Fruit fly (Drosophila melanogaster) whole organism, embryonic: ENCODE data around the gene CAH4.

ENCODE experiments used
- Atf3 ChIP-seq: fragments of 200-800 bp; sonication (Bioruptor generic); optimal IDR thresholded peaks from 3 replicates; lab custom pipeline; 2016; ENCODE audit warnings: missing biosample characterization, missing genetic modification characterization
- CG10321 ChIP-seq: fragments of 200-800 bp; sonication (Bioruptor generic); IDR thresholded peaks from 2 replicates; pipeline ENCODE4 v1.3.6; 2022; ENCODE audit warnings: missing biosample characterization, missing genetic modification characterization
- CG10979 ChIP-seq: fragments of 200-800 bp; sonication (Bioruptor generic); optimal IDR thresholded peaks from 2 replicates; lab custom pipeline; 2018; ENCODE audit warnings: missing biosample characterization, mild to moderate bottlenecking, missing genetic modification characterization, moderate library complexity
- CG11723 ChIP-seq: fragments of 200-800 bp; sonication (Bioruptor generic); optimal IDR thresholded peaks from 2 replicates; lab custom pipeline; 2017; ENCODE audit warnings: missing biosample characterization, mild to moderate bottlenecking, missing genetic modification characterization
- CG12104 ChIP-seq: fragments of 200-800 bp; sonication (Bioruptor generic); optimal IDR thresholded peaks from 3 replicates; lab custom pipeline; 2016; ENCODE audit warnings: missing biosample characterization, missing genetic modification characterization
- CG13287 ChIP-seq: fragments of 200-800 bp; sonication (Bioruptor generic); IDR thresholded peaks from 2 replicates; pipeline ENCODE4 v1.3.6; 2022; ENCODE audit warnings: missing biosample characterization, missing genetic modification characterization; ENCODE audit not compliant: partially characterized antibody
- CG13296 ChIP-seq: fragments of 200-800 bp; sonication (Bioruptor generic); optimal IDR thresholded peaks from 3 replicates; lab custom pipeline; 2018; ENCODE audit warnings: missing biosample characterization, mild to moderate bottlenecking, missing genetic modification characterization
- CG13424 ChIP-seq: fragments of 200-800 bp; sonication (Bioruptor generic); optimal IDR thresholded peaks from 2 replicates; lab custom pipeline; 2019; ENCODE audit warnings: missing biosample characterization, mild to moderate bottlenecking, missing genetic modification characterization, moderate library complexity
- CG16815 ChIP-seq: fragments of 200-800 bp; sonication (Bioruptor generic); optimal IDR thresholded peaks from 3 replicates; lab custom pipeline; 2017; ENCODE audit warnings: missing biosample characterization, mild to moderate bottlenecking, missing genetic modification characterization
- CG17186 ChIP-seq: fragments of 200-800 bp; sonication (Bioruptor generic); optimal IDR thresholded peaks from 3 replicates; lab custom pipeline; 2017; ENCODE audit warnings: missing biosample characterization, missing genetic modification reagents, missing genetic modification characterization
- CG17829 ChIP-seq: fragments of 200-800 bp; optimal IDR thresholded peaks from 2 replicates; lab custom pipeline; 2019; ENCODE audit warnings: missing biosample characterization, mild to moderate bottlenecking, missing genetic modification characterization, moderate library complexity
- CG30020 ChIP-seq: fragments of 200-800 bp; optimal IDR thresholded peaks from 2 replicates; lab custom pipeline; 2019; ENCODE audit warnings: missing biosample characterization, mild to moderate bottlenecking, missing genetic modification characterization, moderate library complexity
- CG30403 ChIP-seq: fragments of 200-800 bp; sonication (Bioruptor generic); optimal IDR thresholded peaks from 3 replicates; lab custom pipeline; 2016; ENCODE audit warnings: missing biosample characterization, missing genetic modification characterization
- CG34224 ChIP-seq: fragments of 200-800 bp; sonication (Bioruptor generic); IDR thresholded peaks from 3 replicates; pipeline ENCODE4 v1.3.6; 2022; ENCODE audit warnings: missing biosample characterization, missing genetic modification characterization; ENCODE audit not compliant: partially characterized antibody
- CG43689 ChIP-seq: fragments of 200-800 bp; sonication (Bioruptor generic); IDR thresholded peaks from 2 replicates; pipeline ENCODE4 v1.3.6; 2022; ENCODE audit warnings: missing biosample characterization, missing genetic modification characterization
- CG5245 ChIP-seq: fragments of 200-800 bp; sonication (Bioruptor generic); optimal IDR thresholded peaks from 3 replicates; lab custom pipeline; 2016; ENCODE audit warnings: missing biosample characterization, missing genetic modification characterization
- CG5953 ChIP-seq: fragments of 200-800 bp; sonication (Bioruptor generic); IDR thresholded peaks from 2 replicates; pipeline ENCODE4 v1.3.6; 2022; ENCODE audit warnings: missing biosample characterization, missing genetic modification characterization
- CG6254 ChIP-seq: fragments of 200-800 bp; sonication (Bioruptor generic); optimal IDR thresholded peaks from 3 replicates; lab custom pipeline; 2017; ENCODE audit warnings: mild to moderate bottlenecking, missing biosample characterization, missing genetic modification reagents, missing genetic modification characterization
- CG7745 ChIP-seq: fragments of 200-800 bp; sonication (Bioruptor generic); optimal IDR thresholded peaks from 2 replicates; lab custom pipeline; 2018; ENCODE audit warnings: missing biosample characterization, mild to moderate bottlenecking, missing genetic modification characterization, moderate library complexity
- Camta ChIP-seq: fragments of 200-800 bp; sonication (Bioruptor generic); optimal IDR thresholded peaks from 2 replicates; lab custom pipeline; 2016; ENCODE audit warnings: missing biosample characterization, missing genetic modification characterization
- Dp ChIP-seq: fragments of 200-800 bp; sonication (Bioruptor generic); optimal IDR thresholded peaks from 2 replicates; lab custom pipeline; 2018; ENCODE audit warnings: missing biosample characterization, mild to moderate bottlenecking, missing genetic modification characterization, moderate library complexity
- Ets65A ChIP-seq: fragments of 200-800 bp; sonication (Bioruptor generic); peaks from one replicate; lab custom pipeline; 2016; ENCODE audit warnings: missing biosample characterization, missing genetic modification characterization
- Fer1 ChIP-seq: fragments of 200-800 bp; sonication (Bioruptor generic); optimal IDR thresholded peaks from 2 replicates; lab custom pipeline; 2017; ENCODE audit warnings: missing biosample characterization, mild to moderate bottlenecking, missing genetic modification characterization
- Fer3 ChIP-seq: fragments of 200-800 bp; sonication (Bioruptor generic); optimal IDR thresholded peaks from 2 replicates; lab custom pipeline; 2018; ENCODE audit warnings: missing biosample characterization, mild to moderate bottlenecking, missing genetic modification characterization, moderate library complexity
- GATAe ChIP-seq: fragments of 200-800 bp; sonication (Bioruptor generic); conservative IDR thresholded peaks from 2 replicates; pipeline ENCODE4 v1.3.6; 2022; ENCODE audit warnings: missing biosample characterization, missing genetic modification characterization
- Hey ChIP-seq: fragments of 200-800 bp; sonication (Bioruptor generic); optimal IDR thresholded peaks from 3 replicates; lab custom pipeline; 2018; ENCODE audit warnings: missing biosample characterization, mild to moderate bottlenecking, missing genetic modification characterization
- Hr51 ChIP-seq, 2 experiments: fragments of 200-800 bp; sonication (Bioruptor generic); optimal IDR thresholded peaks; 2 replicates in 1 of 2; 3 replicates in 1 of 2; lab custom pipeline; 2016 to 2018; ENCODE audit warnings: missing biosample characterization in 2 of 2, missing genetic modification characterization in 2 of 2, mild to moderate bottlenecking in 1 of 2, moderate library complexity in 1 of 2
- Mad ChIP-seq: fragments of 200-800 bp; sonication (Bioruptor generic); optimal IDR thresholded peaks from 2 replicates; lab custom pipeline; 2016; ENCODE audit warnings: missing biosample characterization, missing genetic modification characterization
- NFAT ChIP-seq: fragments of 200-800 bp; sonication (Bioruptor generic); IDR thresholded peaks from 2 replicates; pipeline ENCODE4 v1.3.6; 2022; ENCODE audit warnings: missing biosample characterization, missing genetic modification characterization
- Optix ChIP-seq: fragments of 200-800 bp; sonication (Bioruptor generic); IDR thresholded peaks from 3 replicates; pipeline ENCODE4 v1.3.6; 2022; ENCODE audit warnings: missing biosample characterization, missing genetic modification characterization
- PHDP ChIP-seq: fragments of 200-800 bp; sonication (Bioruptor generic); optimal IDR thresholded peaks from 3 replicates; lab custom pipeline; 2018; ENCODE audit warnings: missing biosample characterization, mild to moderate bottlenecking, missing genetic modification characterization, moderate library complexity
- Sin3A ChIP-seq: fragments of >200 bp; optimal IDR thresholded peaks from 2 replicates; lab custom pipeline; 2018
- Six4 ChIP-seq: fragments of 200-800 bp; sonication (Bioruptor generic); optimal IDR thresholded peaks from 2 replicates; lab custom pipeline; 2016; ENCODE audit warnings: missing biosample characterization, missing genetic modification characterization
- cas ChIP-seq: fragments of 200-800 bp; sonication (Bioruptor generic); IDR thresholded peaks from 2 replicates; pipeline ENCODE4 v1.3.6; 2022; ENCODE audit warnings: missing biosample characterization, missing genetic modification characterization
- ci ChIP-seq: fragments of 200-800 bp; sonication (Bioruptor generic); IDR thresholded peaks from 3 replicates; pipeline ENCODE4 v1.3.6; 2022; ENCODE audit warnings: missing biosample characterization, missing genetic modification characterization
- fd102C ChIP-seq: fragments of 200-800 bp; sonication (Bioruptor generic); optimal IDR thresholded peaks from 2 replicates; lab custom pipeline; 2018; ENCODE audit warnings: missing biosample characterization, mild to moderate bottlenecking, missing genetic modification characterization, moderate library complexity
- fd96Cb ChIP-seq: fragments of 200-800 bp; sonication (Bioruptor generic); optimal IDR thresholded peaks from 2 replicates; lab custom pipeline; 2018; ENCODE audit warnings: missing biosample characterization, mild to moderate bottlenecking, missing genetic modification characterization, moderate library complexity
- kah ChIP-seq: fragments of 200-800 bp; sonication (Bioruptor generic); optimal IDR thresholded peaks from 2 replicates; lab custom pipeline; 2018; ENCODE audit warnings: missing biosample characterization, mild to moderate bottlenecking, missing genetic modification characterization
- maf-S ChIP-seq: fragments of 200-800 bp; sonication (Bioruptor generic); optimal IDR thresholded peaks from 2 replicates; lab custom pipeline; 2016; ENCODE audit warnings: missing biosample characterization, missing genetic modification characterization
- nerfin-1 ChIP-seq: fragments of 200-800 bp; sonication (Bioruptor generic); optimal IDR thresholded peaks from 3 replicates; lab custom pipeline; 2019; ENCODE audit warnings: missing biosample characterization, mild to moderate bottlenecking, missing genetic modification characterization, moderate library complexity
- otp ChIP-seq: fragments of 200-800 bp; sonication (Bioruptor generic); IDR thresholded peaks from 3 replicates; pipeline ENCODE4, ENCODE4 v1.3.6; 2022; ENCODE audit warnings: missing biosample characterization, missing genetic modification characterization
- pho ChIP-seq: fragments of 200-800 bp; sonication (Bioruptor generic); optimal IDR thresholded peaks from 2 replicates; lab custom pipeline; 2016; ENCODE audit warnings: missing biosample characterization, missing genetic modification characterization
- phol ChIP-seq: fragments of 200-800 bp; sonication (Bioruptor generic); optimal IDR thresholded peaks from 3 replicates; lab custom pipeline; 2018; ENCODE audit warnings: missing biosample characterization, mild to moderate bottlenecking, missing genetic modification characterization, moderate library complexity
- tna ChIP-seq: fragments of 200-800 bp; sonication (Bioruptor generic); IDR thresholded peaks from 2 replicates; pipeline ENCODE4 v1.3.6; 2022; ENCODE audit warnings: missing biosample characterization, missing genetic modification characterization; ENCODE audit not compliant: partially characterized antibody
- ttk ChIP-seq: fragments of 200-800 bp; sonication (Bioruptor generic); IDR thresholded peaks from 2 replicates; pipeline ENCODE4 v2.1.2; 2022; ENCODE audit warnings: missing biosample characterization, missing genetic modification characterization
- yki ChIP-seq: fragments of >200 bp; optimal IDR thresholded peaks from 3 replicates; lab custom pipeline; 2018

Gene CAH4

DNA sequence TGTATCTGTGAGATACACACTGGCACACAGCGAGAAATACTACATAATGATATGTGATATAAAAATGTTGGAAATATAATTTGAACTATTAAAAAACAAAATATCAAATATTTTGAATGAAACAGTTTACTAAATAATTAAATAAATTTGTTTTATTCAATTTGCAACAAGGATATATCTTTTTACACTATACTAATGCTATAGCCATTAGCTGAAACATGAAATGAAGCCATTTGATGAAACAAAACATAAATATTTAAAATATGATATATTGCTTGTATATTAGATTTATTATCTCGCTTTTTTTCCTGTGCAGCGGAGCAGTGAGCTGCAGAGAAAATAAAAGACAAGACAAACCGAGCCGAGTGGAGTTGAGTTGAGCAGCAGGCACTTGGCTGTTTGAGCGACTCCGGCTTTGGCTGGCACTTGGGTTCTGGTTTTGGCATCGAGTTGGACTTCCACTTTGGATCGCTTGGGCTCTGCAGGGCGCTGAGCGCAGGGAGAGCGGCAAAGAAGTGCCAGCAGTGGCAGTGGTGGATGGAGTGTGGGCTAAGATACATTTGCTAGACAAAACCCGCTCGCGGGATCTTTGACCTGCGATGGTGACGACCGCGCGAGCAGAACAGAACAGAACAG is 36.1 kb upstream of the CAH4 start (continued):
- TF ChIP-seq CG10979 (peak; percentile 95), CG6254 (GFP tag; lab: Kevin White, UChicago) (peak; percentile 57), fd96Cb (tag; lab: Kevin White, UChicago) (peak; percentile 88), Camta (GFP tag; lab: Kevin White, UChicago) (no peak), NFAT (no peak), Mad (GFP tag; lab: Kevin White, UChicago) (no peak), CG13287 (GFP tag; lab: Robert Waterston, UW) (no peak), CG5953 (no peak), kah (GFP tag; lab: Kevin White, UChicago) (peak; percentile 53), CG30403 (GFP tag; lab: Kevin White, UChicago) (peak; percentile 85), CG13424 (tag; lab: Kevin White, UChicago) (peak; percentile 88), CG11723 (GFP tag; lab: Kevin White, UChicago) (peak; percentile 34), CG7745 (peak; percentile 50), otp (no peak), CG13296 (GFP tag; lab: Kevin White, UChicago) (peak; percentile 79), CG17186 (GFP tag; lab: Kevin White, UChicago) (no peak), phol (tag; lab: Kevin White, UChicago) (peak; percentile 92), Atf3 (GFP tag; lab: Kevin White, UChicago) (no peak), CG12104 (GFP tag; lab: Kevin White, UChicago) (peak; percentile 68), pho (GFP tag; lab: Kevin White, UChicago) (no peak), Sin3A (lab: Kevin White, UChicago) (no peak), Hr51 (GFP tag; optimal IDR thresholded peaks at IDR 0.05; lab: Kevin White, UChicago) (peak in 1 of 2 experiments; percentile 86), GATAe (GFP tag; lab: Robert Waterston, UW) (no peak), PHDP (tag; lab: Kevin White, UChicago) (no peak), Optix (GFP tag; lab: Robert Waterston, UW) (no peak), CG10321 (GFP tag; lab: Robert Waterston, UW) (peak; percentile 16; the same call in 1 of the 2 replicates), yki (lab: Kevin White, UChicago) (no peak), CG17829 (tag; lab: Kevin White, UChicago) (peak; percentile 95), ci (GFP tag; lab: Robert Waterston, UW) (no peak), CG34224 (GFP tag; lab: Robert Waterston, UW) (no peak), tna (GFP tag; lab: Robert Waterston, UW) (no peak), CG5245 (GFP tag; lab: Kevin White, UChicago) (no peak), CG43689 (GFP tag; lab: Robert Waterston, UW) (no peak), Ets65A (GFP tag; lab: Kevin White, UChicago) (peak; percentile 36), cas (GFP tag; lab: Robert Waterston, UW) (no peak), Six4 (GFP tag; lab: Kevin White, UChicago) (peak; percentile 71), Dp (GFP tag; lab: Kevin White, UChicago) (no peak), Fer1 (GFP tag; lab: Kevin White, UChicago) (no peak), CG16815 (GFP tag; lab: Kevin White, UChicago) (peak; percentile 78), fd102C (GFP tag; lab: Kevin White, UChicago) (no peak), Fer3 (tag; lab: Kevin White, UChicago) (peak; percentile 68), nerfin-1 (tag; lab: Kevin White, UChicago) (peak; percentile 81), CG30020 (tag; lab: Kevin White, UChicago) (peak; percentile 73), maf-S (GFP tag; lab: Kevin White, UChicago) (no peak), Hey (tag; lab: Kevin White, UChicago) (no peak), ttk (GFP tag; lab: Robert Waterston, UW) (peak; percentile 55)
